Worm (Caenorhabditis elegans): ENCODE results near the gene clpr-2.

clpr-2 gene

ce11 chrII:1285514-1285913 is 26.8 kb downstream of the clpr-2 start, which contains the start of the genes Y57G7A.6 and Y57G7A.3:
TSS of gene Y57G7A.6 (minus strand) at chrII:1285614.
TSS of gene Y57G7A.3 (plus strand) at chrII:1285782.
- TF ChIP-seq ama-1 (optimal IDR thresholded peaks at IDR 0.05) (no peak), nhr-11 (tag; optimal IDR thresholded peaks at IDR 0.05) (no peak)

- TF ChIP-seq C34F6.9 (tag; optimal IDR thresholded peaks at IDR 0.05), result no peak
- no peak for TF ChIP-seq snpc-4 (tag; optimal IDR thresholded peaks at IDR 0.05)
- TF ChIP-seq lin-39 (tag; optimal IDR thresholded peaks at IDR 0.05), result no peak
- TF ChIP-seq unc-55 (GFP tag; optimal IDR thresholded peaks at IDR 0.05), result no peak
- no peak for TF ChIP-seq nhr-11 (tag; optimal IDR thresholded peaks at IDR 0.05)
- no peak for TF ChIP-seq skn-1 (tag; optimal IDR thresholded peaks at IDR 0.05)
- TF ChIP-seq blmp-1 (tag; optimal IDR thresholded peaks at IDR 0.05; ENCODE audit: insufficient read depth), result no peak
- TF ChIP-seq nhr-6 (tag; optimal IDR thresholded peaks at IDR 0.05), result no peak
Measured at ce11 chrII:1293157-1293556, 34.4 kb downstream of the clpr-2 start, which contains the start of gene srz-64. TSS of gene srz-64 (minus strand) at chrII:1293257.

ce11 chrII:1295776-1296175 is 37.0 kb downstream of the clpr-2 start, which contains the start of gene Y57G7A.2:
TSS of gene Y57G7A.2 (plus strand) at chrII:1296076.
- no peak for TF ChIP-seq peb-1 (tag; optimal IDR thresholded peaks at IDR 0.05)
- TF ChIP-seq ztf-1 (GFP tag; conservative IDR thresholded peaks at IDR 0.05), result no peak
- TF ChIP-seq unc-39 (tag; optimal IDR thresholded peaks at IDR 0.05), result no peak
- TF ChIP-seq ama-1 (optimal IDR thresholded peaks at IDR 0.05), result no peak
- TF ChIP-seq nhr-6 (tag; optimal IDR thresholded peaks at IDR 0.05), result no peak
- no peak for TF ChIP-seq snpc-4 (tag; optimal IDR thresholded peaks at IDR 0.05)
- no peak for TF ChIP-seq Y55F3AM.14 (GFP tag; optimal IDR thresholded peaks at IDR 0.05)
- TF ChIP-seq F13H6.1 (tag; optimal IDR thresholded peaks at IDR 0.05), result no peak
- TF ChIP-seq dmd-4 (tag; optimal IDR thresholded peaks at IDR 0.05), result no peak
- no peak for TF ChIP-seq mdl-1 (tag; optimal IDR thresholded peaks at IDR 0.05)
- TF ChIP-seq lin-11 (tag; optimal IDR thresholded peaks at IDR 0.05), result no peak
- no peak for TF ChIP-seq nhr-12 (tag; optimal IDR thresholded peaks at IDR 0.05)
- TF ChIP-seq nhr-21 (tag; optimal IDR thresholded peaks at IDR 0.05), result no peak
- no peak for TF ChIP-seq ceh-16 (tag; optimal IDR thresholded peaks at IDR 0.05)
- TF ChIP-seq nhr-77 (tag; optimal IDR thresholded peaks at IDR 0.05), result no peak

- TF ChIP-seq fos-1 (tag; optimal IDR thresholded peaks at IDR 0.05) (peak; percentile 1), nhr-6 (tag; optimal IDR thresholded peaks at IDR 0.05) (no peak), alr-1 (tag; optimal IDR thresholded peaks at IDR 0.05) (no peak), sma-9 (GFP tag; optimal IDR thresholded peaks at IDR 0.05) (no peak), sma-9 (tag; optimal IDR thresholded peaks at IDR 0.05) (no peak), nhr-12 (tag; optimal IDR thresholded peaks at IDR 0.05) (no peak), aly-2 (tag; optimal IDR thresholded peaks at IDR 0.05) (no peak)
Measured at ce11 chrII:1297044-1297696, 38.4 kb downstream of the clpr-2 start.

ce11 chrII:1297697-1298093 is 39.0 kb downstream of the clpr-2 start:
- TF ChIP-seq nhr-21 (tag; optimal IDR thresholded peaks at IDR 0.05), result no peak
- TF ChIP-seq lin-39 (tag; optimal IDR thresholded peaks at IDR 0.05), result no peak
- peak; percentile 1 for TF ChIP-seq fos-1 (tag; optimal IDR thresholded peaks at IDR 0.05)
- no peak for TF ChIP-seq ZK546.5 (tag; optimal IDR thresholded peaks at IDR 0.05)
- TF ChIP-seq mdl-1 (tag; optimal IDR thresholded peaks at IDR 0.05), result no peak

- TF ChIP-seq sma-9 (GFP tag; optimal IDR thresholded peaks at IDR 0.05), result no peak
- no peak for TF ChIP-seq sma-9 (tag; optimal IDR thresholded peaks at IDR 0.05)
Measured at ce11 chrII:1298169-1298568, 39.4 kb downstream of the clpr-2 start, which contains the start of gene Y57G7A.1. TSS of gene Y57G7A.1 (plus strand) at chrII:1298469.

- TF ChIP-seq peb-1 (tag; optimal IDR thresholded peaks at IDR 0.05) (no peak), nhr-12 (tag; optimal IDR thresholded peaks at IDR 0.05) (no peak), lin-39 (tag; optimal IDR thresholded peaks at IDR 0.05) (no peak), snpc-4 (tag; optimal IDR thresholded peaks at IDR 0.05) (no peak), mdl-1 (tag; optimal IDR thresholded peaks at IDR 0.05) (no peak), dmd-4 (tag; optimal IDR thresholded peaks at IDR 0.05) (no peak), aly-2 (tag; optimal IDR thresholded peaks at IDR 0.05) (no peak), elt-3 (tag; optimal IDR thresholded peaks at IDR 0.05) (no peak), nhr-25 (tag; optimal IDR thresholded peaks at IDR 0.05) (no peak), mab-5 (tag; optimal IDR thresholded peaks at IDR 0.05) (no peak), skn-1 (tag; optimal IDR thresholded peaks at IDR 0.05) (no peak), zag-1 (tag; optimal IDR thresholded peaks at IDR 0.05) (no peak), mbf-1 (tag; optimal IDR thresholded peaks at IDR 0.05) (no peak), nhr-10 (tag; optimal IDR thresholded peaks at IDR 0.05) (no peak), nhr-237 (tag; optimal IDR thresholded peaks at IDR 0.05) (no peak)
Measured at ce11 chrII:1301554-1301953, 42.8 kb downstream of the clpr-2 start, which contains the start of gene glb-31. TSS of gene glb-31 (minus strand) at chrII:1301654.
